Worm (Caenorhabditis elegans) whole organism, dauer: ENCODE results near the gene srx-135.

Experiments used
- unc-62 ChIP-seq: sonication (generic microtip); optimal IDR thresholded peaks from 2 replicates; lab custom pipeline; 2017; ENCODE audit warnings: missing biosample characterization, missing genetic modification reagents, missing genetic modification characterization

Gene srx-135

ce11 chrV:13892457-13893375 lies 33.7 kb downstream of the srx-135 start, which contains the start of gene sptl-3:
Gene sptl-3 (plus strand): TSS chrV:13893325.
- TF ChIP-seq unc-62 (GFP tag; lab: Kevin White, UChicago) = no peak

ce11 chrV:13893583-13893982 lies 34.6 kb downstream of the srx-135 start:
- no peak for TF ChIP-seq unc-62 (GFP tag; lab: Kevin White, UChicago)

ce11 chrV:13898356-13898755 lies 39.4 kb downstream of the srx-135 start, which contains the start of gene cyp-35C1:
Gene cyp-35C1 (minus strand): TSS chrV:13898487.
- no peak for TF ChIP-seq unc-62 (GFP tag; lab: Kevin White, UChicago)

- no peak for TF ChIP-seq unc-62 (GFP tag; lab: Kevin White, UChicago)
These were observed 40.2 kb downstream of the srx-135 start, which contains the start of gene oac-3 for ce11 chrV:13899213-13899612. Gene oac-3 (plus strand): TSS chrV:13899513.

ce11 chrV:13902495-13902894 lies 43.5 kb downstream of the srx-135 start, which contains the start of gene C06B3.1:
Gene C06B3.1 (plus strand): TSS chrV:13902795.
- no peak for TF ChIP-seq unc-62 (GFP tag; lab: Kevin White, UChicago)

ce11 chrV:13904446-13904845 lies 45.4 kb downstream of the srx-135 start, which contains the start of gene stdh-3:
Gene stdh-3 (plus strand): TSS chrV:13904611.
- no peak for TF ChIP-seq unc-62 (GFP tag; lab: Kevin White, UChicago)

- no peak for TF ChIP-seq unc-62 (GFP tag; lab: Kevin White, UChicago)
These were observed 47.2 kb downstream of the srx-135 start, which contains the start of gene stdh-1 for ce11 chrV:13906166-13906565. Gene stdh-1 (plus strand): TSS chrV:13906492.

- TF ChIP-seq unc-62 (GFP tag; lab: Kevin White, UChicago) = no peak
These were observed 48.6 kb downstream of the srx-135 start for ce11 chrV:13907557-13908104.

ce11 chrV:13908120-13908915 lies 49.3 kb downstream of the srx-135 start:
- no peak for TF ChIP-seq unc-62 (GFP tag; lab: Kevin White, UChicago)

- TF ChIP-seq unc-62 (GFP tag; lab: Kevin White, UChicago) = no peak
These were observed 49.8 kb downstream of the srx-135 start, which contains the start of gene C06B3.6 for ce11 chrV:13908916-13909176. Gene C06B3.6 (minus strand): TSS chrV:13908967.

ce11 chrV:13909400-13909799 lies 50.4 kb downstream of the srx-135 start, which contains the start of gene C06B3.7:
Gene C06B3.7 (plus strand): TSS chrV:13909686.
- TF ChIP-seq unc-62 (GFP tag; lab: Kevin White, UChicago) = no peak
